Fruit fly (Drosophila melanogaster): ENCODE measurements around the gene CG1024.

- TF ChIP-seq CG7045 (GFP tag; optimal IDR thresholded peaks at IDR 0.05) (no peak), CG5204 (GFP tag; optimal IDR thresholded peaks at IDR 0.05) (no peak), cic (GFP tag; optimal IDR thresholded peaks at IDR 0.05) (no peak), tj (GFP tag; optimal IDR thresholded peaks at IDR 0.05) (peak; percentile 54), CG7101 (tag; optimal IDR thresholded peaks at IDR 0.05) (no peak), CG12768 (GFP tag; optimal IDR thresholded peaks at IDR 0.05) (no peak), Hr96 (GFP tag; optimal IDR thresholded peaks at IDR 0.05) (no peak)
These were observed 31.5 kb upstream of the CG1024 start for dm6 chr3R:6411454-6412204.

Measured in whole organism, adult.